Fruit fly (Drosophila melanogaster): ENCODE measurements around the gene CG14907.

DNA sequence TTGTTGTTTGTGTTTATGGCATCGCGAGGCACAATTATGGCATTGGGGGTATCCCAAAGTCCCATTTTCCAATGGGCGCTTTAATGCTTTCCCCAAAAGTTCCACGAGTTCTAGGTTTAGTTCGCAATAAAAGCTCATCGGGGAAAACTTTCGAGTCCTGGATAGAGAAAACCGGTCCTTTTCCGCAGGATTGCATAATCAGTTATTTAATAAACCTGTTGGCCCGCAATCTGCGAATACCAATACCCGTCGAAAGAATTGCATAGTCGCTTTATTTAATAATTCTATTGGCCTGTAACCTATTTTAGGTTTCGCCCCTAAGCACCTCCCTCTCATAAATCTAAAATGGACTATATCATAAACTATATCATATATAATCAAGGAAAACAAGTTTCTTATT is 46.2 kb downstream of the CG14907 start:
- TF ChIP-seq h (GFP tag; optimal IDR thresholded peaks at IDR 0.05), result no peak
- no peak for TF ChIP-seq Hnf4 (GFP tag; optimal IDR thresholded peaks at IDR 0.05)
- no peak for TF ChIP-seq Mio (GFP tag; optimal IDR thresholded peaks at IDR 0.05)
- no peak for TF ChIP-seq Hr83 (GFP tag; optimal IDR thresholded peaks at IDR 0.05; ENCODE audit: poor library complexity, severe bottlenecking)
- TF ChIP-seq br (GFP tag; optimal IDR thresholded peaks at IDR 0.05), result no peak
- TF ChIP-seq tai (GFP tag; optimal IDR thresholded peaks at IDR 0.05), result no peak
- TF ChIP-seq Dfd (GFP tag; optimal IDR thresholded peaks at IDR 0.05), result no peak
- TF ChIP-seq N (GFP tag; optimal IDR thresholded peaks at IDR 0.05), result no peak
